Fruit fly (Drosophila melanogaster): Measurements from ENCODE around the gene CG10026.

The CG10026 gene

dm6 chr2L:19421573-19421972, 32.5 kb upstream of the CG10026 start (continued):
- 0 out of 2 replicates have a peak, but pooled peaks have one; percentile 18 for TF ChIP-seq CG17328 (GFP tag; IDR thresholded peaks at IDR 0.05)
- no peak for TF ChIP-seq Fer1 (GFP tag; optimal IDR thresholded peaks at IDR 0.05)
- no peak for TF ChIP-seq CG3847 (GFP tag; IDR thresholded peaks at IDR 0.05)
- TF ChIP-seq CG12659 (GFP tag; optimal IDR thresholded peaks at IDR 0.05), result no peak
- no peak for TF ChIP-seq CG16779 (GFP tag; IDR thresholded peaks at IDR 0.05)
- no peak for TF ChIP-seq CG4424 (GFP tag; optimal IDR thresholded peaks at IDR 0.05)
- no peak for TF ChIP-seq CG13287 (GFP tag; IDR thresholded peaks at IDR 0.05; ENCODE audit: partially characterized antibody)
- TF ChIP-seq CG2678 (tag; optimal IDR thresholded peaks at IDR 0.05), result peak; percentile 3
- TF ChIP-seq CG31388 (GFP tag; optimal IDR thresholded peaks at IDR 0.05), result no peak

- peak; percentile 63; the same call in 1 of the 2 replicates for TF ChIP-seq crol (GFP tag; IDR thresholded peaks at IDR 0.05)
- no peak for TF ChIP-seq cas (GFP tag; IDR thresholded peaks at IDR 0.05)
- no peak for TF ChIP-seq CG5953 (GFP tag; IDR thresholded peaks at IDR 0.05)
- peak; percentile 70; the same call in 1 of the 3 replicates for TF ChIP-seq sr (GFP tag; IDR thresholded peaks at IDR 0.05)
- TF ChIP-seq CG7963 (GFP tag; IDR thresholded peaks at IDR 0.05; ENCODE audit: partially characterized antibody), result 0 out of 3 replicates have a peak, but pooled peaks have one; percentile 11
- peak; percentile 83 for TF ChIP-seq sd (tag; optimal IDR thresholded peaks at IDR 0.05)
- 0 out of 3 replicates have a peak, but pooled peaks have one; percentile 36 for TF ChIP-seq gce (GFP tag; IDR thresholded peaks at IDR 0.05)
- TF ChIP-seq CG14965 (GFP tag; optimal IDR thresholded peaks at IDR 0.05; ENCODE audit: borderline replicate concordance), result no peak
- no peak for TF ChIP-seq CG13894 (tag; optimal IDR thresholded peaks at IDR 0.05)
- TF ChIP-seq hkb (optimal IDR thresholded peaks at IDR 0.05), result no peak
- TF ChIP-seq hkb (GFP tag; IDR thresholded peaks at IDR 0.05), result no peak
- TF ChIP-seq cg (GFP tag; optimal IDR thresholded peaks at IDR 0.05), result no peak
- TF ChIP-seq CG12769 (tag; optimal IDR thresholded peaks at IDR 0.05), result peak; percentile 74
- TF ChIP-seq knrl (GFP tag; IDR thresholded peaks at IDR 0.05; ENCODE audit: partially characterized antibody), result no peak
- TF ChIP-seq hbn (GFP tag; IDR thresholded peaks at IDR 0.05; ENCODE audit: partially characterized antibody), result no peak
- TF ChIP-seq Drgx (GFP tag; IDR thresholded peaks at IDR 0.05), result no peak
- 0 out of 4 replicates have a peak, but pooled peaks have one; percentile 46 for TF ChIP-seq chinmo (GFP tag; IDR thresholded peaks at IDR 0.05; ENCODE audit: partially characterized antibody)
Measured at dm6 chr2L:19422642-19423041, 31.4 kb upstream of the CG10026 start.

dm6 chr2L:19423467-19424122, 30.5 kb upstream of the CG10026 start, which contains the start of the genes Alp12 and CG13085:
TSS of gene Alp12 (plus strand) at chr2L:19424050.
TSS of gene CG13085 (plus strand) at chr2L:19424050.
- peak; percentile 85; the same call in 1 of the 2 replicates for TF ChIP-seq chm (GFP tag; IDR thresholded peaks at IDR 0.05)
- peak; percentile 96 for TF ChIP-seq CrebB (tag; optimal IDR thresholded peaks at IDR 0.05)
- TF ChIP-seq CG14441 (GFP tag; IDR thresholded peaks at IDR 0.05), result peak; percentile 96
- TF ChIP-seq B-H2 (GFP tag; optimal IDR thresholded peaks at IDR 0.05), result peak; percentile 97
- peak; percentile 72 for TF ChIP-seq MBD-R2 (GFP tag; IDR thresholded peaks at IDR 0.05)
- TF ChIP-seq az2 (GFP tag; optimal IDR thresholded peaks at IDR 0.05), result peak; percentile 98
- TF ChIP-seq wdn (GFP tag; IDR thresholded peaks at IDR 0.05), result peak; percentile 93
- peak; percentile 95 for TF ChIP-seq gsb (GFP tag; IDR thresholded peaks at IDR 0.05)
- peak; percentile 42 for TF ChIP-seq Neu2 (GFP tag; optimal IDR thresholded peaks at IDR 0.05; ENCODE audit: borderline replicate concordance)
- TF ChIP-seq CG7357 (GFP tag; IDR thresholded peaks at IDR 0.05), result peak; percentile 92
- peak in 1 of 2 experiments; percentile 94 for TF ChIP-seq Hr78 (GFP tag; optimal IDR thresholded peaks at IDR 0.05)
- no peak; the same call in 1 of the 2 replicates for TF ChIP-seq amos (GFP tag; IDR thresholded peaks at IDR 0.05; ENCODE audit: partially characterized antibody)
- peak; percentile 97 for TF ChIP-seq Med (GFP tag)
- peak; percentile 91 for TF ChIP-seq maf-S (GFP tag; optimal IDR thresholded peaks at IDR 0.05)
- peak; percentile 89 for TF ChIP-seq Dip3 (GFP tag; optimal IDR thresholded peaks at IDR 0.05)
- TF ChIP-seq Bgb (GFP tag; IDR thresholded peaks at IDR 0.05; ENCODE audit: partially characterized antibody), result peak; percentile 48; the same call in 1 of the 2 replicates
- peak; percentile 86 for TF ChIP-seq GATAe (GFP tag; conservative IDR thresholded peaks at IDR 0.05)
- peak; percentile 98 for TF ChIP-seq YL-1 (GFP tag; optimal IDR thresholded peaks at IDR 0.05)
- peak; percentile 68 for TF ChIP-seq CkIIα-i1 (GFP tag; IDR thresholded peaks at IDR 0.05)
- peak; percentile 82 for TF ChIP-seq CG17802 (tag; optimal IDR thresholded peaks at IDR 0.05)
- peak; percentile 91; the same call in 1 of the 2 replicates for TF ChIP-seq Awh (GFP tag; IDR thresholded peaks at IDR 0.05)
- peak; percentile 84 for TF ChIP-seq ERR (GFP tag; optimal IDR thresholded peaks at IDR 0.05)
